Worm (Caenorhabditis elegans) whole organism, L4 larva: ENCODE measurements around the gene C26F1.3.

Experiments used
- D1046.2 ChIP-seq: fragments of 200-800 bp; sonication (Bioruptor generic); IDR thresholded peaks from 2 replicates; pipeline ENCODE4 v1.3.6; 2022; ENCODE audit warnings: missing genetic modification characterization, missing compliant biosample characterization
- F37D6.2 ChIP-seq: sonication (generic microtip); optimal IDR thresholded peaks from 2 replicates; lab custom pipeline; 2016; ENCODE audit warnings: mild to moderate bottlenecking, missing genetic modification characterization, missing compliant biosample characterization
- F49E8.2 ChIP-seq: sonication (generic microtip); optimal IDR thresholded peaks from 2 replicates; lab custom pipeline; 2016; ENCODE audit warnings: missing compliant biosample characterization, mild to moderate bottlenecking, missing genetic modification characterization, borderline replicate concordance
- T26A8.4 ChIP-seq: fragments of 200-800 bp; sonication (Bioruptor generic); IDR thresholded peaks from 2 replicates; pipeline ENCODE4 v1.3.6; 2022; ENCODE audit warnings: missing genetic modification characterization, missing compliant biosample characterization
- Y105C5A.15 ChIP-seq: fragments of 200-800 bp; sonication (Bioruptor generic); IDR thresholded peaks from 2 replicates; pipeline ENCODE4 v1.3.6; 2022; ENCODE audit warnings: missing genetic modification characterization, missing compliant biosample characterization
- ZK337.2 ChIP-seq: fragments of 200-800 bp; sonication (Bioruptor generic); IDR thresholded peaks from 2 replicates; pipeline ENCODE4 v1.3.6; 2022; ENCODE audit warnings: missing genetic modification reagents, missing genetic modification characterization, missing compliant biosample characterization
- ceh-28 ChIP-seq: fragments of 150-350 bp; optimal IDR thresholded peaks from 2 replicates; lab custom pipeline; 2014; ENCODE audit warnings: missing biosample characterization, missing genetic modification reagents, missing genetic modification characterization
- ceh-44 ChIP-seq: fragments of 200-800 bp; sonication (Bioruptor generic); IDR thresholded peaks from 2 replicates; pipeline ENCODE4 v1.3.6; 2022; ENCODE audit warnings: missing genetic modification reagents, missing genetic modification characterization, missing compliant biosample characterization
- cey-2 ChIP-seq: sonication (generic microtip); optimal IDR thresholded peaks from 3 replicates; lab custom pipeline; 2017; ENCODE audit warnings: missing genetic modification characterization, mild to moderate bottlenecking, missing compliant biosample characterization, antibody characterized with exemption, borderline replicate concordance; ENCODE audit not compliant: insufficient read depth
- daf-16 ChIP-seq, 3 experiments: sonication (generic microtip); optimal IDR thresholded peaks; 2 replicates each; lab custom pipeline; 2016 to 2017; ENCODE audit warnings: missing genetic modification characterization in 3 of 3, missing genetic modification reagents in 3 of 3, mild to moderate bottlenecking in 2 of 3, missing compliant biosample characterization in 2 of 3, missing biosample characterization in 1 of 3, moderate library complexity in 1 of 3
- daf-19 ChIP-seq: fragments of 200-800 bp; sonication (Bioruptor generic); conservative IDR thresholded peaks from 2 replicates; pipeline ENCODE4 v1.3.6; 2022; ENCODE audit warnings: missing genetic modification characterization, missing compliant biosample characterization
- dmd-6 ChIP-seq: fragments of 200-800 bp; sonication (Bioruptor generic); IDR thresholded peaks from 2 replicates; pipeline ENCODE4 v1.3.6; 2022; ENCODE audit warnings: missing genetic modification reagents, missing genetic modification characterization, missing compliant biosample characterization
- dmd-8 ChIP-seq: fragments of 200-800 bp; sonication (Bioruptor generic); IDR thresholded peaks from 2 replicates; pipeline ENCODE4 v1.3.6; 2022; ENCODE audit warnings: missing genetic modification characterization, missing compliant biosample characterization
- hlh-11 ChIP-seq: fragments of 200-800 bp; sonication (Bioruptor generic); optimal IDR thresholded peaks from 2 replicates; lab custom pipeline; 2018; ENCODE audit warnings: mild to moderate bottlenecking, missing genetic modification characterization, missing compliant biosample characterization
- lin-1 ChIP-seq: fragments of 200-800 bp; sonication (Bioruptor generic); IDR thresholded peaks from 2 replicates; pipeline ENCODE4 v1.3.6; 2022; ENCODE audit warnings: missing genetic modification reagents, missing genetic modification characterization, missing compliant biosample characterization
- lin-13 ChIP-seq: fragments of 150-350 bp; optimal IDR thresholded peaks from 2 replicates; lab custom pipeline; 2014; ENCODE audit warnings: missing biosample characterization, missing genetic modification reagents, missing genetic modification characterization
- lin-29 ChIP-seq: fragments of 200-800 bp; sonication (Bioruptor generic); IDR thresholded peaks from 2 replicates; pipeline ENCODE4 v1.3.6; 2022; ENCODE audit warnings: missing genetic modification reagents, missing genetic modification characterization, missing compliant biosample characterization
- lin-38 ChIP-seq: fragments of 200-800 bp; sonication (Bioruptor generic); IDR thresholded peaks from 2 replicates; pipeline ENCODE4 v1.3.6; 2022; ENCODE audit warnings: missing genetic modification reagents, missing genetic modification characterization, missing compliant biosample characterization
- mdt-29 ChIP-seq: fragments of 200-800 bp; sonication (Bioruptor generic); IDR thresholded peaks from 2 replicates; pipeline ENCODE4 v1.3.6; 2022; ENCODE audit warnings: missing genetic modification reagents, missing genetic modification characterization, missing compliant biosample characterization
- mep-1 ChIP-seq: fragments of 150-350 bp; sonication (generic microtip); optimal IDR thresholded peaks from 3 replicates; lab custom pipeline; 2014; ENCODE audit warnings: missing biosample characterization, missing genetic modification characterization
- mxl-2 ChIP-seq: fragments of 200-800 bp; sonication (Bioruptor generic); conservative IDR thresholded peaks from 2 replicates; pipeline ENCODE4 v1.3.6; 2022; ENCODE audit warnings: missing genetic modification reagents, missing genetic modification characterization, missing compliant biosample characterization
- nhr-10 ChIP-seq: fragments of 150-350 bp; optimal IDR thresholded peaks from 2 replicates; lab custom pipeline; 2014; ENCODE audit warnings: missing biosample characterization, missing genetic modification characterization
- nhr-25 ChIP-seq: sonication (generic microtip); optimal IDR thresholded peaks from 2 replicates; lab custom pipeline; 2017; ENCODE audit warnings: missing genetic modification characterization, mild to moderate bottlenecking, missing compliant biosample characterization, antibody characterized with exemption, moderate library complexity, borderline replicate concordance; ENCODE audit not compliant: insufficient read depth
- nhr-41 ChIP-seq: fragments of 200-800 bp; sonication (Bioruptor generic); IDR thresholded peaks from 2 replicates; pipeline ENCODE4 v1.3.6; 2022; ENCODE audit warnings: missing genetic modification reagents, missing genetic modification characterization, missing compliant biosample characterization
- nhr-42 ChIP-seq: fragments of 200-800 bp; sonication (Bioruptor generic); IDR thresholded peaks from 2 replicates; pipeline ENCODE4 v1.3.6; 2022; ENCODE audit warnings: missing genetic modification characterization, missing compliant biosample characterization
- nhr-48 ChIP-seq: sonication (generic microtip); optimal IDR thresholded peaks from 2 replicates; lab custom pipeline; 2016; ENCODE audit warnings: mild to moderate bottlenecking, missing genetic modification characterization, missing compliant biosample characterization
- pha-4 ChIP-seq, 2 experiments: fragments of 150-350 bp in 1 of 2; fragments of 200-800 bp in 1 of 2; sonication (Bioruptor generic) in 1 of 2; IDR thresholded peaks in 1 of 2; optimal IDR thresholded peaks in 1 of 2; 2 replicates each; pipeline versions ENCODE4 v1.3.6 to Lab custom; 2014 to 2022; ENCODE audit warnings: missing genetic modification characterization in 2 of 2, missing genetic modification reagents in 2 of 2, missing biosample characterization in 1 of 2, missing compliant biosample characterization in 1 of 2
- rbr-2 ChIP-seq: sonication (generic microtip); optimal IDR thresholded peaks from 2 replicates; lab custom pipeline; 2016; ENCODE audit warnings: missing genotype, missing genetic modification characterization, missing compliant biosample characterization
- saeg-2 ChIP-seq: fragments of 200-800 bp; sonication (Bioruptor generic); IDR thresholded peaks from 2 replicates; pipeline ENCODE4 v1.3.6; 2022; ENCODE audit warnings: missing genetic modification reagents, missing genetic modification characterization, missing compliant biosample characterization
- tag-97 ChIP-seq: fragments of 200-800 bp; sonication (Bioruptor generic); IDR thresholded peaks from 2 replicates; pipeline ENCODE4 v1.3.6; 2022; ENCODE audit warnings: missing genetic modification characterization, missing compliant biosample characterization
- tra-1 ChIP-seq: fragments of 200-800 bp; sonication (Bioruptor generic); IDR thresholded peaks from 2 replicates; pipeline ENCODE4 v1.3.6; 2022; ENCODE audit warnings: missing genetic modification reagents, missing genetic modification characterization, missing compliant biosample characterization
- unc-130 ChIP-seq: sonication (generic microtip); optimal IDR thresholded peaks from 2 replicates; lab custom pipeline; 2016; ENCODE audit warnings: missing genetic modification reagents, missing genetic modification characterization, missing compliant biosample characterization
- unc-39 ChIP-seq: sonication (generic microtip); optimal IDR thresholded peaks from 2 replicates; lab custom pipeline; 2017; ENCODE audit warnings: missing biosample characterization, missing genetic modification characterization
- unc-62 ChIP-seq, 3 experiments: fragments of 150-350 bp in 1 of 3; sonication (generic microtip); optimal IDR thresholded peaks in 2 of 3; peaks in 1 of 3; 1 replicate in 1 of 3; 2 replicates in 2 of 3; lab custom pipeline; 2014 to 2017; ENCODE audit warnings: missing biosample characterization in 3 of 3, missing genetic modification characterization in 3 of 3, missing genetic modification reagents in 3 of 3, missing genotype in 1 of 3
- zag-1 ChIP-seq: fragments of 150-350 bp; optimal IDR thresholded peaks from 2 replicates; lab custom pipeline; 2014; ENCODE audit warnings: missing biosample characterization, missing genetic modification characterization
- zfp-3 ChIP-seq: fragments of 200-800 bp; sonication (Bioruptor generic); conservative IDR thresholded peaks from 2 replicates; pipeline ENCODE4 v1.3.6; 2022; ENCODE audit warnings: missing genetic modification reagents, missing genetic modification characterization, missing compliant biosample characterization

C26F1.3 gene

ce11 chrV:7747132-7747531 is 30.0 kb upstream of the C26F1.3 start:
- TF ChIP-seq unc-62 (GFP tag; optimal IDR thresholded peaks at IDR 0.05 in 1 of 2; lab: Kevin White, UChicago) (peak in 1 of 2 experiments; percentile 97), unc-62 (tag; optimal IDR thresholded peaks at IDR 0.05; lab: Kevin White, UChicago) (no peak), daf-19 (GFP tag; lab: Robert Waterston, UW) (no peak)

- TF ChIP-seq nhr-42 (GFP tag; lab: Robert Waterston, UW) (no peak), cey-2 (tag; lab: Kevin White, UChicago) (no peak), mdt-29 (GFP tag; lab: Robert Waterston, UW) (peak; percentile 33; the same call in 1 of the 2 replicates), mxl-2 (GFP tag; lab: Robert Waterston, UW) (no peak), nhr-10 (tag; lab: Kevin White, UChicago) (no peak), unc-130 (GFP tag; lab: Kevin White, UChicago) (no peak), lin-29 (no peak), tag-97 (GFP tag; lab: Robert Waterston, UW) (no peak), dmd-6 (GFP tag; lab: Robert Waterston, UW) (peak; percentile 94), mep-1 (no peak), nhr-48 (tag; lab: Kevin White, UChicago) (peak; percentile 61), unc-39 (tag; lab: Kevin White, UChicago) (no peak), nhr-25 (no peak), rbr-2 (tag; lab: Kevin White, UChicago) (no peak), T26A8.4 (GFP tag; lab: Robert Waterston, UW) (no peak), zag-1 (tag; lab: Kevin White, UChicago) (no peak), ZK337.2 (GFP tag; lab: Robert Waterston, UW) (no peak), lin-1 (GFP tag; lab: Robert Waterston, UW) (peak; percentile 29; the same call in 1 of the 2 replicates), F37D6.2 (tag; lab: Kevin White, UChicago) (no peak), tra-1 (GFP tag; lab: Robert Waterston, UW) (peak; percentile 87; the same call in 1 of the 2 replicates), unc-62 (GFP tag; optimal IDR thresholded peaks at IDR 0.05 in 1 of 2; lab: Kevin White, UChicago) (peak in 1 of 2 experiments; percentile 52), unc-62 (tag; optimal IDR thresholded peaks at IDR 0.05; lab: Kevin White, UChicago) (no peak), dmd-8 (no peak), F49E8.2 (tag; lab: Kevin White, UChicago) (no peak), lin-38 (GFP tag; lab: Robert Waterston, UW) (no peak), Y105C5A.15 (no peak), ceh-28 (tag; lab: Kevin White, UChicago) (no peak), pha-4 (GFP tag; IDR thresholded peaks at IDR 0.05; lab: Robert Waterston, UW) (no peak), pha-4 (tag; optimal IDR thresholded peaks at IDR 0.05; lab: Kevin White, UChicago) (no peak), ceh-44 (GFP tag; lab: Robert Waterston, UW) (no peak), hlh-11 (peak; percentile 17), saeg-2 (GFP tag; lab: Robert Waterston, UW) (no peak), zfp-3 (GFP tag; lab: Robert Waterston, UW) (no peak)
Observed at ce11 chrV:7747987-7748607, 29.0 kb upstream of the C26F1.3 start.

ce11 chrV:7749708-7750107 is 27.4 kb upstream of the C26F1.3 start:
- TF ChIP-seq F49E8.2 (tag; lab: Kevin White, UChicago) (no peak), nhr-41 (GFP tag; lab: Robert Waterston, UW) (no peak), D1046.2 (GFP tag; lab: Robert Waterston, UW) (no peak), ZK337.2 (GFP tag; lab: Robert Waterston, UW) (no peak), hlh-11 (peak; percentile 23), mdt-29 (GFP tag; lab: Robert Waterston, UW) (no peak), tra-1 (GFP tag; lab: Robert Waterston, UW) (peak; percentile 46; the same call in 1 of the 2 replicates), daf-16 (GFP tag; optimal IDR thresholded peaks at IDR 0.05; lab: Kevin White, UChicago) (peak in 1 of 2 experiments; percentile 15), daf-16 (tag; optimal IDR thresholded peaks at IDR 0.05; lab: Kevin White, UChicago) (no peak), dmd-6 (GFP tag; lab: Robert Waterston, UW) (peak; percentile 56), lin-13 (GFP tag; lab: Kevin White, UChicago) (no peak)
